Worm (Caenorhabditis elegans): Measurements from ENCODE around the gene ztf-9.

Gene ztf-9

DNA sequence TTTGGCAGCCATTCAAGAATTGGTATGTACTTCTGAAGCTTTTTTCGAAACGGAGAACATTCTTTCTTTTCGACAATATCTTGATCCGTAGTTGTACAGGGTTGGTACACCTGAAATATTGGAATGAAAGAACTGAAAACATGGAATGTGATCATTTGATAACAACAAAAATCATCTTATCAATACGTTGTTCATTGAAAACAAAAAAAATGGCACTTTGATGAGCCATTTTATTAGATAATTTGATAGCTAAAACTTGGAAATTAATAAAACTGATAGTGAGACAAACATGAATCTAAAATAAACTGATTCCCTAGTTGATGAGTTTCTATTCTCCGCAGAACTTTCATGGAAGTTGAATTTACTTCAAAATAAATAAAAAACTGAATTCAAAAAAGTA, 19.5 kb downstream of the ztf-9 start:
- TF ChIP-seq ets-4 (tag; optimal IDR thresholded peaks at IDR 0.05) (no peak), K09A11.1 (tag; optimal IDR thresholded peaks at IDR 0.05; ENCODE audit: insufficient read depth) (no peak), eyg-1 (tag; optimal IDR thresholded peaks at IDR 0.05) (no peak), nhr-232 (tag; optimal IDR thresholded peaks at IDR 0.05) (no peak), ceh-9 (tag; optimal IDR thresholded peaks at IDR 0.05) (no peak), fkh-6 (tag; optimal IDR thresholded peaks at IDR 0.05) (no peak), ceh-30 (tag; optimal IDR thresholded peaks at IDR 0.05) (no peak), C38D4.7 (GFP tag; optimal IDR thresholded peaks at IDR 0.05) (no peak), pqm-1 (tag; optimal IDR thresholded peaks at IDR 0.05) (no peak), ceh-31 (tag; optimal IDR thresholded peaks at IDR 0.05) (no peak), hlh-15 (tag; optimal IDR thresholded peaks at IDR 0.05) (no peak), hlh-8 (tag; optimal IDR thresholded peaks at IDR 0.05) (no peak)

DNA sequence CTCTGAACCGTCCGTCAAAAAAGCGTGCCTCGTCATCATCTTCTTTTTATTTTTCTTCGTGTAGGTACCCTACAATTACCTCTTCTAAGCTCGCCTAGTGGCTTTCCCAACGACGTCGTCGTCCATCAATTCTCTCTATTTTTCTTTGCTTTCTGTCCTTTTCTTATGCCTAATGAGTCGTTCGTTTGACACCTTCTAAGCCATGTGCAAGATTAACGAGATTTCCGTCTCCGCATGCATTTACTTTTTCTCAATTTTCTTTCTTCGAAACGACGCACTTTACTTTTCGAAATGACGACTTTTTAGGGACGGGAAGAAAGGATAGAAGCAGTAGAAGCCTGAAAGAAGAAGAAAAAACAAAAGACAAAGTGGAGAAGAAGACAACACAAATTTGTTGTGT, 25.6 kb downstream of the ztf-9 start, which contains the start of gene ZK287.1:
Gene ZK287.1, plus strand, starts transcription at position 301 of the 400 bp plus-strand sequence.
- TF ChIP-seq fkh-10 (GFP tag; optimal IDR thresholded peaks at IDR 0.05) (peak; percentile 3), unc-42 (tag; optimal IDR thresholded peaks at IDR 0.05) (peak; percentile 17), pax-1 (tag; optimal IDR thresholded peaks at IDR 0.05) (no peak)

DNA sequence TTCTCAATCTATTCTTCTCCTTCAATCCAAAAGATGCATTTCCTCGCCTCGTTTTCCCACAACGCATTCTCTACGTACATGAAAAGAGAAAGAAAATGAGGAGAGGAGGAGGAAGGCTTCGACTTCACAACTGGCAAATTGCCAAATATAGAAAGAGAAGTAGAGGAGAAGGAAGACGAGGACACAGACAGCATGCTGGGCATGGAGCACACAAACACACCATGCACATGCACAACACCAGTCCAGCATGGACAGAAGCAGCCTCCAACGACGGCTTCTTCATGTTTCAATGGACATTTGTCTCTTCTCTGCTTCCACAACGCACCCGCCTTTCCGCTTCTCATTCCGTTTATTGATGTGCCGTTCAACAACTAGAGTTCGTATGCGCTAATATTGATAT, 27.3 kb downstream of the ztf-9 start:
- no peak for TF ChIP-seq ztf-16 (tag; optimal IDR thresholded peaks at IDR 0.05)
- TF ChIP-seq pqm-1 (tag; optimal IDR thresholded peaks at IDR 0.05), result no peak
- TF ChIP-seq ceh-31 (tag; optimal IDR thresholded peaks at IDR 0.05), result peak; percentile 82
- TF ChIP-seq unc-86 (tag; optimal IDR thresholded peaks at IDR 0.05), result peak; percentile 18
- no peak for TF ChIP-seq nhr-11 (tag; optimal IDR thresholded peaks at IDR 0.05)
- peak; percentile 39 for TF ChIP-seq ceh-19 (GFP tag; optimal IDR thresholded peaks at IDR 0.05)
- TF ChIP-seq pag-3 (tag; optimal IDR thresholded peaks at IDR 0.05; ENCODE audit: borderline replicate concordance), result no peak
- TF ChIP-seq unc-42 (tag; optimal IDR thresholded peaks at IDR 0.05), result peak; percentile 14
- TF ChIP-seq elt-4 (tag; optimal IDR thresholded peaks at IDR 0.05), result no peak
- TF ChIP-seq tbx-2 (tag; optimal IDR thresholded peaks at IDR 0.05), result peak; percentile 44
- no peak for TF ChIP-seq unc-3 (GFP tag; conservative IDR thresholded peaks at IDR 0.05)
- no peak for TF ChIP-seq unc-3 (tag; optimal IDR thresholded peaks at IDR 0.05)
- TF ChIP-seq ref-2 (tag; optimal IDR thresholded peaks at IDR 0.05), result peak; percentile 0
- TF ChIP-seq ceh-14 (tag; optimal IDR thresholded peaks at IDR 0.05), result no peak
- peak; percentile 56 for TF ChIP-seq nfya-1 (tag; optimal IDR thresholded peaks at IDR 0.05)
- TF ChIP-seq C08G9.2 (tag; optimal IDR thresholded peaks at IDR 0.05), result no peak
- no peak for TF ChIP-seq ceh-2 (tag; optimal IDR thresholded peaks at IDR 0.05)
- TF ChIP-seq ceh-9 (tag; optimal IDR thresholded peaks at IDR 0.05), result no peak
- TF ChIP-seq ceh-48 (tag; optimal IDR thresholded peaks at IDR 0.05), result peak; percentile 30
- no peak for TF ChIP-seq ets-4 (tag; optimal IDR thresholded peaks at IDR 0.05)
- TF ChIP-seq hlh-13 (GFP tag; optimal IDR thresholded peaks at IDR 0.05), result no peak
- TF ChIP-seq T23F11.4 (GFP tag; optimal IDR thresholded peaks at IDR 0.05), result no peak
- no peak for TF ChIP-seq hlh-6 (tag; optimal IDR thresholded peaks at IDR 0.05)

DNA sequence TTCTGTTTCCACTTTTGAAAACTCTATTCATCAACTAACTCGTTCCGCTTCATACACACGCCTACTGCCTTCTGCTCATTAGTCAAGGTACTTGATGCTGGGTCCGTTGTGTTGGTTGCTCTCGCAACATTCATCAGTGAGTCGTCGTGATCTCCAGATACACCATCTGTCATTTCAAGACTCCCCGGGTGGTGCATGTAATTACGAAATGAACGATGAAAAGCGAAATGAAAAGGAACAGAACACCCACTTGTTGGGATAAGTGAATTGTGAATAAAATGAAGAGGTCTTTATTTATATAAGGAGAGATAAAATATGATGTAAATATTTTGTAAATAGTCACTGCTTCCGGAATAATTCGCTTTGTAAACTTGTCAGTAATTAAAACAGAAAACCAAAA, 28.0 kb downstream of the ztf-9 start:
- no peak for TF ChIP-seq ahr-1 (tag; optimal IDR thresholded peaks at IDR 0.05)
- peak; percentile 45 for TF ChIP-seq unc-42 (tag; optimal IDR thresholded peaks at IDR 0.05)
- TF ChIP-seq pag-3 (tag; optimal IDR thresholded peaks at IDR 0.05; ENCODE audit: borderline replicate concordance), result no peak
- TF ChIP-seq che-1 (tag; optimal IDR thresholded peaks at IDR 0.05), result no peak
- TF ChIP-seq nhr-232 (tag; optimal IDR thresholded peaks at IDR 0.05), result no peak
- no peak for TF ChIP-seq sox-4 (tag; optimal IDR thresholded peaks at IDR 0.05)
- no peak for TF ChIP-seq fax-1 (tag; optimal IDR thresholded peaks at IDR 0.05)
- no peak for TF ChIP-seq lin-11 (tag; optimal IDR thresholded peaks at IDR 0.05)
- TF ChIP-seq tbx-2 (tag; optimal IDR thresholded peaks at IDR 0.05), result no peak
- peak; percentile 1 for TF ChIP-seq ceh-14 (tag; optimal IDR thresholded peaks at IDR 0.05)

Data from whole organism, late embryonic.